Fruit fly (Drosophila melanogaster) whole organism, embryonic: ENCODE results near the gene CG34135.

ENCODE experiments used
- Adf1 ChIP-seq: fragments of 200-800 bp; sonication (Bioruptor generic); IDR thresholded peaks from 2 replicates; pipeline ENCODE4 v1.3.6; 2022; ENCODE audit warnings: missing biosample characterization, missing genetic modification characterization
- Atf6 ChIP-seq: fragments of 200-800 bp; sonication (Bioruptor generic); IDR thresholded peaks from 2 replicates; pipeline ENCODE4 v1.3.6; 2022; ENCODE audit warnings: missing biosample characterization, missing genetic modification characterization
- B-H2 ChIP-seq: fragments of 200-800 bp; sonication (Bioruptor generic); optimal IDR thresholded peaks from 2 replicates; lab custom pipeline; 2018; ENCODE audit warnings: missing biosample characterization, mild to moderate bottlenecking, missing genetic modification characterization
- CG10147 ChIP-seq: fragments of 200-800 bp; sonication (Bioruptor generic); optimal IDR thresholded peaks from 2 replicates; lab custom pipeline; 2019; ENCODE audit warnings: missing biosample characterization, mild to moderate bottlenecking, missing genetic modification characterization, moderate library complexity
- CG10274 ChIP-seq: fragments of 200-800 bp; sonication (Bioruptor generic); optimal IDR thresholded peaks from 3 replicates; lab custom pipeline; 2017; ENCODE audit warnings: missing biosample characterization, mild to moderate bottlenecking, missing genetic modification characterization
- CG10543 ChIP-seq: fragments of 200-800 bp; sonication (Bioruptor generic); optimal IDR thresholded peaks from 3 replicates; lab custom pipeline; 2017; ENCODE audit warnings: missing biosample characterization, mild to moderate bottlenecking, missing genetic modification characterization, moderate library complexity
- CG12659 ChIP-seq: fragments of 200-800 bp; sonication (Bioruptor generic); optimal IDR thresholded peaks from 3 replicates; lab custom pipeline; 2017; ENCODE audit warnings: mild to moderate bottlenecking, missing biosample characterization, missing genetic modification reagents, missing genetic modification characterization
- CG14441 ChIP-seq: fragments of 200-800 bp; sonication (Bioruptor generic); IDR thresholded peaks from 2 replicates; pipeline ENCODE4 v1.3.6; 2022; ENCODE audit warnings: missing biosample characterization, missing genetic modification characterization
- CG17802 ChIP-seq: fragments of 200-800 bp; sonication (Bioruptor generic); optimal IDR thresholded peaks from 2 replicates; lab custom pipeline; 2018; ENCODE audit warnings: missing biosample characterization, mild to moderate bottlenecking, missing genetic modification characterization, moderate library complexity
- CG18262 ChIP-seq: fragments of 200-800 bp; optimal IDR thresholded peaks from 3 replicates; lab custom pipeline; 2019; ENCODE audit warnings: missing biosample characterization, mild to moderate bottlenecking, missing genetic modification characterization, moderate library complexity
- CG30403 ChIP-seq: fragments of 200-800 bp; sonication (Bioruptor generic); optimal IDR thresholded peaks from 3 replicates; lab custom pipeline; 2016; ENCODE audit warnings: missing biosample characterization, missing genetic modification characterization
- CG30431 ChIP-seq: fragments of 200-800 bp; sonication (Bioruptor generic); optimal IDR thresholded peaks from 2 replicates; lab custom pipeline; 2017; ENCODE audit warnings: missing biosample characterization, missing genetic modification characterization
- CG3838 ChIP-seq: fragments of 200-800 bp; sonication (Bioruptor generic); optimal IDR thresholded peaks from 3 replicates; lab custom pipeline; 2016; ENCODE audit warnings: missing biosample characterization, missing genetic modification characterization
- CG42726 ChIP-seq: fragments of 200-800 bp; sonication (Bioruptor generic); IDR thresholded peaks from 2 replicates; pipeline ENCODE4 v1.3.6; 2022; ENCODE audit warnings: missing biosample characterization, missing genetic modification characterization; ENCODE audit not compliant: partially characterized antibody
- CG6175 ChIP-seq: fragments of 200-800 bp; sonication (Bioruptor generic); IDR thresholded peaks from 3 replicates; pipeline ENCODE4 v1.3.6; 2022; ENCODE audit warnings: missing biosample characterization, missing genetic modification characterization
- CG6765 ChIP-seq: fragments of 200-800 bp; sonication (Bioruptor generic); optimal IDR thresholded peaks from 3 replicates; lab custom pipeline; 2017; ENCODE audit warnings: missing biosample characterization, mild to moderate bottlenecking, missing genetic modification characterization
- CG6791 ChIP-seq: fragments of 200-800 bp; sonication (Bioruptor generic); IDR thresholded peaks from 3 replicates; pipeline ENCODE4 v1.3.6; 2022; ENCODE audit warnings: missing biosample characterization, missing genetic modification characterization; ENCODE audit not compliant: partially characterized antibody
- CG7556 ChIP-seq: fragments of 200-800 bp; sonication (Bioruptor generic); optimal IDR thresholded peaks from 2 replicates; lab custom pipeline; 2017; ENCODE audit warnings: missing biosample characterization, mild to moderate bottlenecking, missing genetic modification characterization
- CG7745 ChIP-seq: fragments of 200-800 bp; sonication (Bioruptor generic); optimal IDR thresholded peaks from 2 replicates; lab custom pipeline; 2018; ENCODE audit warnings: missing biosample characterization, mild to moderate bottlenecking, missing genetic modification characterization, moderate library complexity
- CG8388 ChIP-seq: fragments of 200-800 bp; sonication (Bioruptor generic); optimal IDR thresholded peaks from 2 replicates; lab custom pipeline; 2019; ENCODE audit warnings: missing biosample characterization, mild to moderate bottlenecking, missing genetic modification characterization, moderate library complexity
- CHES-1-like ChIP-seq: fragments of 200-800 bp; sonication (Bioruptor generic); optimal IDR thresholded peaks from 2 replicates; lab custom pipeline; 2016; ENCODE audit warnings: missing biosample characterization, missing genetic modification characterization
- Dref ChIP-seq: fragments of 200-800 bp; sonication (Bioruptor generic); IDR thresholded peaks from 2 replicates; pipeline ENCODE4 v1.3.6; 2022; ENCODE audit warnings: missing biosample characterization, missing genetic modification characterization
- H2.0 ChIP-seq: fragments of 200-800 bp; sonication (Bioruptor generic); IDR thresholded peaks from 2 replicates; pipeline ENCODE4 v1.3.6; 2022; ENCODE audit warnings: missing biosample characterization, missing genetic modification characterization
- HLHmδ ChIP-seq: fragments of 200-800 bp; sonication (Bioruptor generic); optimal IDR thresholded peaks from 2 replicates; lab custom pipeline; 2018; ENCODE audit warnings: missing biosample characterization, mild to moderate bottlenecking, missing genetic modification characterization, moderate library complexity
- Jarid2 ChIP-seq: fragments of 200-800 bp; sonication (Bioruptor generic); optimal IDR thresholded peaks from 3 replicates; lab custom pipeline; 2017; ENCODE audit warnings: mild to moderate bottlenecking, missing biosample characterization, missing genetic modification reagents, missing genetic modification characterization
- Lpt ChIP-seq: fragments of >200 bp; optimal IDR thresholded peaks from 2 replicates; lab custom pipeline; 2018; ENCODE audit warnings: missing biosample characterization, missing genetic modification characterization
- Mad ChIP-seq: fragments of 200-800 bp; sonication (Bioruptor generic); optimal IDR thresholded peaks from 2 replicates; lab custom pipeline; 2016; ENCODE audit warnings: missing biosample characterization, missing genetic modification characterization
- NfI ChIP-seq: fragments of 200-800 bp; sonication (Bioruptor generic); optimal IDR thresholded peaks from 3 replicates; lab custom pipeline; 2018; ENCODE audit warnings: missing biosample characterization, mild to moderate bottlenecking, missing genetic modification characterization, moderate library complexity
- Sox100B ChIP-seq: fragments of 200-800 bp; sonication (Bioruptor generic); optimal IDR thresholded peaks from 3 replicates; lab custom pipeline; 2018; ENCODE audit warnings: missing biosample characterization, mild to moderate bottlenecking, missing genetic modification characterization
- Usf ChIP-seq: fragments of 200-800 bp; sonication (Bioruptor generic); optimal IDR thresholded peaks from 2 replicates; lab custom pipeline; 2017; ENCODE audit warnings: missing genotype, missing biosample characterization, missing genetic modification characterization
- Xbp1 ChIP-seq: fragments of 200-800 bp; sonication (Bioruptor generic); optimal IDR thresholded peaks from 3 replicates; lab custom pipeline; 2016; ENCODE audit warnings: missing biosample characterization, mild to moderate bottlenecking, missing genetic modification characterization
- ab ChIP-seq: fragments of 200-800 bp; sonication (Bioruptor generic); optimal IDR thresholded peaks from 2 replicates; lab custom pipeline; 2016; ENCODE audit warnings: missing biosample characterization, missing genetic modification characterization
- ac ChIP-seq: fragments of 200-800 bp; sonication (Bioruptor generic); optimal IDR thresholded peaks from 3 replicates; lab custom pipeline; 2017; ENCODE audit warnings: missing biosample characterization, mild to moderate bottlenecking, missing genetic modification characterization
- bbx ChIP-seq: fragments of 200-800 bp; sonication (Bioruptor generic); IDR thresholded peaks from 2 replicates; pipeline ENCODE4 v1.3.6; 2022; ENCODE audit warnings: missing biosample characterization, missing genetic modification characterization; ENCODE audit not compliant: partially characterized antibody
- ci ChIP-seq: fragments of 200-800 bp; sonication (Bioruptor generic); IDR thresholded peaks from 3 replicates; pipeline ENCODE4 v1.3.6; 2022; ENCODE audit warnings: missing biosample characterization, missing genetic modification characterization
- crc ChIP-seq: fragments of 200-800 bp; sonication (Bioruptor generic); optimal IDR thresholded peaks from 2 replicates; lab custom pipeline; 2016; ENCODE audit warnings: missing biosample characterization, missing genetic modification characterization
- dysf ChIP-seq: fragments of 200-800 bp; sonication (Bioruptor generic); IDR thresholded peaks from 3 replicates; pipeline ENCODE4 v1.3.6; 2022; ENCODE audit warnings: missing biosample characterization, missing genetic modification characterization
- ewg ChIP-seq: fragments of 200-800 bp; sonication (Bioruptor generic); optimal IDR thresholded peaks from 3 replicates; lab custom pipeline; 2017; ENCODE audit warnings: mild to moderate bottlenecking, missing biosample characterization, missing genetic modification reagents, missing genetic modification characterization
- gro ChIP-seq: fragments of 200-800 bp; sonication (Bioruptor generic); optimal IDR thresholded peaks from 2 replicates; lab custom pipeline; 2016; ENCODE audit warnings: missing biosample characterization, missing genetic modification characterization
- gsb ChIP-seq: fragments of 200-800 bp; sonication (Bioruptor generic); IDR thresholded peaks from 2 replicates; pipeline ENCODE4 v1.3.6; 2022; ENCODE audit warnings: missing biosample characterization, missing genetic modification characterization
- h ChIP-seq: fragments of >200 bp; optimal IDR thresholded peaks from 2 replicates; lab custom pipeline; 2017
- hbn ChIP-seq: fragments of 200-800 bp; sonication (Bioruptor generic); IDR thresholded peaks from 2 replicates; pipeline ENCODE4 v1.3.6; 2022; ENCODE audit warnings: missing biosample characterization, missing genetic modification characterization; ENCODE audit not compliant: partially characterized antibody
- her ChIP-seq: fragments of 200-800 bp; sonication (Bioruptor generic); optimal IDR thresholded peaks from 2 replicates; lab custom pipeline; 2016; ENCODE audit warnings: missing biosample characterization, missing genetic modification characterization
- mld ChIP-seq: fragments of 200-800 bp; sonication (Bioruptor generic); IDR thresholded peaks from 3 replicates; pipeline ENCODE4 v1.3.6; 2022; ENCODE audit warnings: missing biosample characterization, missing genetic modification characterization; ENCODE audit not compliant: partially characterized antibody
- p53 ChIP-seq: fragments of 200-800 bp; sonication (Bioruptor generic); optimal IDR thresholded peaks from 2 replicates; lab custom pipeline; 2016; ENCODE audit warnings: missing biosample characterization, missing genetic modification characterization
- sima ChIP-seq: fragments of 200-800 bp; sonication (Bioruptor generic); optimal IDR thresholded peaks from 2 replicates; lab custom pipeline; 2016; ENCODE audit warnings: missing biosample characterization, missing genetic modification characterization
- sna ChIP-seq: fragments of 200-800 bp; sonication (Bioruptor generic); IDR thresholded peaks from 2 replicates; pipeline ENCODE4 v1.3.6; 2022; ENCODE audit warnings: missing biosample characterization, missing genetic modification characterization; ENCODE audit not compliant: partially characterized antibody
- unpg ChIP-seq: fragments of 200-800 bp; sonication (Bioruptor generic); optimal IDR thresholded peaks from 3 replicates; lab custom pipeline; 2018; ENCODE audit warnings: missing biosample characterization, mild to moderate bottlenecking, missing genetic modification characterization, moderate library complexity
- usp ChIP-seq: fragments of >200 bp; optimal IDR thresholded peaks from 2 replicates; lab custom pipeline; 2017; ENCODE audit warnings: missing biosample characterization, missing genetic modification characterization
- yki ChIP-seq: fragments of >200 bp; optimal IDR thresholded peaks from 3 replicates; lab custom pipeline; 2018

The CG34135 gene

dm6 chr3R:8747134-8747870 is 20.7 kb downstream of the CG34135 start, which contains the start of the genes CG9801 and Nasp (continued):
- TF ChIP-seq CG6175 (GFP tag; lab: Robert Waterston, UW) (no peak), ac (GFP tag; lab: Kevin White, UChicago) (no peak), CG17802 (tag; lab: Kevin White, UChicago) (no peak), mld (GFP tag; lab: Robert Waterston, UW) (peak; percentile 63), usp (GFP tag; lab: Kevin White, UChicago) (no peak), CG12659 (GFP tag; lab: Kevin White, UChicago) (peak; percentile 86), Dref (GFP tag; lab: Robert Waterston, UW) (peak; percentile 90), NfI (peak; percentile 39), CG7556 (GFP tag; lab: Kevin White, UChicago) (no peak), p53 (GFP tag; lab: Kevin White, UChicago) (peak; percentile 81), Lpt (GFP tag; lab: Kevin White, UChicago) (no peak), CG18262 (tag; lab: Kevin White, UChicago) (no peak), ab (GFP tag; lab: Kevin White, UChicago) (no peak), Jarid2 (GFP tag; lab: Kevin White, UChicago) (peak; percentile 81), Sox100B (GFP tag; lab: Kevin White, UChicago) (no peak), CG8388 (no peak), H2.0 (GFP tag; lab: Robert Waterston, UW) (no peak), HLHmδ (GFP tag; lab: Kevin White, UChicago) (peak; percentile 20), crc (no peak), CG3838 (GFP tag; lab: Kevin White, UChicago) (peak; percentile 53), h (no peak), unpg (GFP tag; lab: Kevin White, UChicago) (no peak), bbx (GFP tag; lab: Robert Waterston, UW) (peak; percentile 84), Usf (GFP tag; lab: Kevin White, UChicago) (no peak), dysf (GFP tag; lab: Robert Waterston, UW) (0 out of 3 replicates have a peak, but pooled peaks have one; percentile 23), hbn (peak; percentile 57), gro (peak; percentile 34), CG14441 (GFP tag; lab: Robert Waterston, UW) (0 out of 2 replicates have a peak, but pooled peaks have one; percentile 21), CG30431 (GFP tag; lab: Kevin White, UChicago) (no peak), B-H2 (GFP tag; lab: Kevin White, UChicago) (no peak), Adf1 (GFP tag; lab: Robert Waterston, UW) (no peak), ci (GFP tag; lab: Robert Waterston, UW) (peak; percentile 80), CHES-1-like (GFP tag; lab: Kevin White, UChicago) (peak; percentile 62), Mad (GFP tag; lab: Kevin White, UChicago) (peak; percentile 25), CG42726 (GFP tag; lab: Robert Waterston, UW) (peak; percentile 54; the same call in 1 of the 2 replicates), her (GFP tag; lab: Kevin White, UChicago) (peak; percentile 39), CG6765 (GFP tag; lab: Kevin White, UChicago) (peak; percentile 7), gsb (GFP tag; lab: Robert Waterston, UW) (no peak), Xbp1 (GFP tag; lab: Kevin White, UChicago) (peak; percentile 27), CG10543 (GFP tag; lab: Kevin White, UChicago) (peak; percentile 26), Atf6 (GFP tag; lab: Robert Waterston, UW) (no peak), CG30403 (GFP tag; lab: Kevin White, UChicago) (peak; percentile 31), CG6791 (GFP tag; lab: Robert Waterston, UW) (peak; percentile 76), sima (GFP tag; lab: Kevin White, UChicago) (no peak), yki (lab: Kevin White, UChicago) (no peak), CG10147 (GFP tag; lab: Kevin White, UChicago) (no peak), CG10274 (no peak), ewg (GFP tag; lab: Kevin White, UChicago) (no peak), CG7745 (tag; lab: Kevin White, UChicago) (no peak), sna (peak; percentile 50; the same call in 1 of the 2 replicates)
